Fruit fly (Drosophila melanogaster): ENCODE measurements around the gene ush.

Gene ush

dm6 chr2L:468745-469358, 7.2 kb upstream of the ush start (continued):
- TF ChIP-seq B-H1 (GFP tag; IDR thresholded peaks at IDR 0.05) (peak; percentile 66; the same call in 2 of the 3 replicates), jing (GFP tag; optimal IDR thresholded peaks at IDR 0.05) (peak; percentile 34), NC2β (GFP tag; optimal IDR thresholded peaks at IDR 0.05) (peak; percentile 59), B-H2 (GFP tag; optimal IDR thresholded peaks at IDR 0.05) (no peak), fru (optimal IDR thresholded peaks at IDR 0.05) (no peak), Hsf (GFP tag; optimal IDR thresholded peaks at IDR 0.05) (peak; percentile 73), slp2 (GFP tag; optimal IDR thresholded peaks at IDR 0.05) (peak; percentile 65), Dll (GFP tag; IDR thresholded peaks at IDR 0.05; ENCODE audit: partially characterized antibody) (no peak), sqz (GFP tag; optimal IDR thresholded peaks at IDR 0.05) (peak; percentile 45), nmo (GFP tag; optimal IDR thresholded peaks at IDR 0.05) (peak; percentile 79), Sox100B (GFP tag; optimal IDR thresholded peaks at IDR 0.05) (peak; percentile 72), H2.0 (GFP tag; IDR thresholded peaks at IDR 0.05) (peak; percentile 75), CG6683 (GFP tag; optimal IDR thresholded peaks at IDR 0.05) (peak; percentile 29), croc (GFP tag; conservative IDR thresholded peaks at IDR 0.05) (peak; percentile 57; the same call in 2 of the 3 replicates), gsb-n (tag; optimal IDR thresholded peaks at IDR 0.05) (peak; percentile 60), CG17361 (GFP tag; IDR thresholded peaks at IDR 0.05) (peak; percentile 73), CG9437 (GFP tag; optimal IDR thresholded peaks at IDR 0.05) (peak; percentile 58), sd (tag; optimal IDR thresholded peaks at IDR 0.05) (peak; percentile 30), CG14441 (GFP tag; IDR thresholded peaks at IDR 0.05) (peak; percentile 74), slou (GFP tag; optimal IDR thresholded peaks at IDR 0.05) (peak; percentile 54), CG10267 (tag; optimal IDR thresholded peaks at IDR 0.05) (peak; percentile 57), CG15479 (GFP tag; optimal IDR thresholded peaks at IDR 0.05) (no peak), CG3995 (GFP tag; optimal IDR thresholded peaks at IDR 0.05) (peak; percentile 32), CG8359 (GFP tag; optimal IDR thresholded peaks at IDR 0.05; ENCODE audit: borderline replicate concordance) (peak; percentile 48), CG31388 (GFP tag; optimal IDR thresholded peaks at IDR 0.05) (no peak), TFAM (GFP tag; optimal IDR thresholded peaks at IDR 0.05) (no peak), Hmx (GFP tag; optimal IDR thresholded peaks at IDR 0.05) (no peak), CG33213 (GFP tag; optimal IDR thresholded peaks at IDR 0.05) (peak; percentile 52), prd (optimal IDR thresholded peaks at IDR 0.05) (no peak), prd (GFP tag; IDR thresholded peaks at IDR 0.05) (peak; percentile 82), CG1602 (GFP tag; optimal IDR thresholded peaks at IDR 0.05) (peak; percentile 65), CG16863 (GFP tag; optimal IDR thresholded peaks at IDR 0.05) (peak; percentile 79), sim (GFP tag; IDR thresholded peaks at IDR 0.05) (peak; percentile 49; the same call in 1 of the 2 replicates), ranshi (GFP tag; IDR thresholded peaks at IDR 0.05) (peak; percentile 81), Optix (GFP tag; IDR thresholded peaks at IDR 0.05) (peak; percentile 72), CG4854 (GFP tag; optimal IDR thresholded peaks at IDR 0.05) (no peak), esg (GFP tag; conservative IDR thresholded peaks at IDR 0.05) (peak; percentile 71), CG12769 (tag; optimal IDR thresholded peaks at IDR 0.05) (peak; percentile 65), CG30431 (GFP tag; optimal IDR thresholded peaks at IDR 0.05) (peak; percentile 49), hkb (optimal IDR thresholded peaks at IDR 0.05) (no peak), hkb (GFP tag; IDR thresholded peaks at IDR 0.05) (peak; percentile 90), Mrtf (GFP tag; IDR thresholded peaks at IDR 0.05) (0 out of 3 replicates have a peak, but pooled peaks have one; percentile 42), amos (GFP tag; IDR thresholded peaks at IDR 0.05; ENCODE audit: partially characterized antibody) (no peak), CG30403 (GFP tag; optimal IDR thresholded peaks at IDR 0.05) (peak; percentile 82), Atf-2 (GFP tag; optimal IDR thresholded peaks at IDR 0.05) (peak; percentile 44), CG18599 (GFP tag; optimal IDR thresholded peaks at IDR 0.05) (peak; percentile 82), Ssrp (tag; optimal IDR thresholded peaks at IDR 0.05) (peak; percentile 76), cas (GFP tag; IDR thresholded peaks at IDR 0.05) (no peak), kah (GFP tag; optimal IDR thresholded peaks at IDR 0.05) (peak; percentile 22), CoRest (tag; optimal IDR thresholded peaks at IDR 0.05) (peak; percentile 64), grn (GFP tag; optimal IDR thresholded peaks at IDR 0.05) (no peak)

Data from whole organism, embryonic.